Worm (Caenorhabditis elegans) whole organism, L4 larva: ENCODE data around the gene clc-26.

Source experiments
- ZK546.5 ChIP-seq, 2 experiments: sonication (generic microtip); optimal IDR thresholded peaks; 2 replicates each; lab custom pipeline; 2017; ENCODE audit warnings: missing biosample characterization in 2 of 2, missing genetic modification characterization in 2 of 2
- fkh-10 ChIP-seq: fragments of 150-350 bp; optimal IDR thresholded peaks from 2 replicates; lab custom pipeline; 2014; ENCODE audit warnings: missing biosample characterization, missing genetic modification reagents, missing genetic modification characterization
- hlh-30 ChIP-seq: sonication (generic microtip); optimal IDR thresholded peaks from 2 replicates; lab custom pipeline; 2017; ENCODE audit warnings: antibody characterized with exemption, mild to moderate bottlenecking, missing genetic modification characterization, missing compliant biosample characterization; ENCODE audit not compliant: insufficient read depth
- lin-39 ChIP-seq: fragments of 150-350 bp; optimal IDR thresholded peaks from 2 replicates; lab custom pipeline; 2014; ENCODE audit warnings: missing biosample characterization, missing genetic modification reagents, missing genetic modification characterization
- zip-11 ChIP-seq: fragments of 200-800 bp; sonication (Bioruptor generic); IDR thresholded peaks from 2 replicates; pipeline ENCODE4 v1.3.6; 2022; ENCODE audit warnings: missing genetic modification characterization, missing compliant biosample characterization

- no peak for TF ChIP-seq lin-39 (tag; lab: Kevin White, UChicago)
- TF ChIP-seq fkh-10 (GFP tag; lab: Kevin White, UChicago): no peak
- no peak for TF ChIP-seq zip-11 (GFP tag; lab: Robert Waterston, UW)
- no peak for TF ChIP-seq ZK546.5 (tag; optimal IDR thresholded peaks at IDR 0.05; lab: Kevin White, UChicago)
- TF ChIP-seq hlh-30 (tag; lab: Kevin White, UChicago): no peak
Observed at ce11 chrIII:998855-999254, 32.0 kb downstream of the clc-26 start.
